Fruit fly (Drosophila melanogaster) ovary, adult (tissue): ENCODE data around the gene CG31664.

ENCODE experiments used
- CG17801 ChIP-seq: fragments of 200-800 bp; optimal IDR thresholded peaks from 2 replicates; lab custom pipeline; 2019; ENCODE audit warnings: missing biosample characterization, mild to moderate bottlenecking, missing genetic modification characterization, moderate library complexity; ENCODE audit not compliant: partially characterized antibody

The CG31664 gene

DNA sequence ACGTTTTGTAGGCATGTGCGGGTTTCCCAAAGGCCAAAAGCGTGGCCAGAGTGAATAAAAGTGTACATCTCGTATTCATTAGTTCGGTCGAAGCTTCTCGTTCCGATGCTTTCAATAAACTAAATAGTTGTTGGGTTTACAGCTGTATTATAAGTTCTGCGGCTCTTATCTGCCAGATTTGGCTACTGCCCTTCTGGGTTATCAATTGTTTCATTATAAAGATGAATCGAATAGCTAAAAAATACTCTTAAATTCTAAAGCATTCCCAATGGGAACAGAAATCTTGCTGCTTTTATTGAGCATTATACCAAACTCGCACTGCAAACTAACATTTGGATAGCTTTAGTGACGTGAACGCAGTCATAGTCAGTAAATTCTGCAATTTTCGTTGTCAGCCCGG is at the start of gene CG31664:
Gene CG31664, minus strand, starts transcription at position 101 of the 400 bp plus-strand sequence.
- no peak for TF ChIP-seq CG17801 (GFP tag; lab: Kevin White, UChicago)

DNA sequence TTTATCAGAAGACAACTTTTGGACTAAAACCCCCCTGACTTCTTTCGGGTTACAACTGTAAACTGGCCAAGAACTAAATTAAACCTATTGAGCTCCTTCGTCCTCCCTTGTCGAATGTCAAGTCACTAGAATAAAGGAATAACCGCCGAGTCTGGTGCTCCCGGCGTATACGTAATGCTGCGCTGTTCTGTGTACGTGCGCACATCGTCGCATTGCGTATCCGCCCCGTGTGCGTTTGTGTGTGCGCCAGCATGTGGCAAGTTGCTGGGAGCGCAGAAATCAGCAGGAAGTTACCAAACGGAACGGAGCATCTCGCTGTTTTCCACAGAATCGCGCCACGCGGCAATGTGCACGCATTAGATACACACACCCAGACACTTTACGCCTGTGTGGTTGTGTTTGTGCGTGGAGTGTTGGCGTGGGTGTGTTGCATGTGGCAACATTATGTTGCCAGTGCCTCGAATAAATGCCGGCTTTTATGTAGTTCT is 47.4 kb upstream of the CG31664 start:
- no peak for TF ChIP-seq CG17801 (GFP tag; lab: Kevin White, UChicago)

DNA sequence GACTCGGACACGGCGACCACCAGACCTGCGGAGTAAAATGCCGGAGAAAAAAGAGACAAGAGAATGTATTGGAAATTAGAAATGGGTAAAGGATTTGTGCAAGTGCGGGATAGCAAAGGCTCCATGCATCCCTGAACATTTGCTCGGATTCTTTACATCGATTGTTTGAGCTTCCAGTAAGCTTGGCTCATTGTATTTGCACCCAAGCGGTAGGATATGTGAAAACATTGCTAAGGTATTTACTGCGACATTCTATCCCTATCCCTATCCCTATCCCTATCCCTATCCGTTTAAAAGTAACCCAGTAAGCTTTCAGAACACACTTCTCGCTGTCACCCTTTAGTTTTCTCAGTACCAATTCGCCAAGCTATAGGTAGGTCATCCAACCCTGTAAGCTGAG is 43.2 kb upstream of the CG31664 start, which contains the start of gene CG7295:
Gene CG7295, plus strand, starts transcription at position 301 of the 400 bp plus-strand sequence.
- no peak for TF ChIP-seq CG17801 (GFP tag; lab: Kevin White, UChicago)

DNA sequence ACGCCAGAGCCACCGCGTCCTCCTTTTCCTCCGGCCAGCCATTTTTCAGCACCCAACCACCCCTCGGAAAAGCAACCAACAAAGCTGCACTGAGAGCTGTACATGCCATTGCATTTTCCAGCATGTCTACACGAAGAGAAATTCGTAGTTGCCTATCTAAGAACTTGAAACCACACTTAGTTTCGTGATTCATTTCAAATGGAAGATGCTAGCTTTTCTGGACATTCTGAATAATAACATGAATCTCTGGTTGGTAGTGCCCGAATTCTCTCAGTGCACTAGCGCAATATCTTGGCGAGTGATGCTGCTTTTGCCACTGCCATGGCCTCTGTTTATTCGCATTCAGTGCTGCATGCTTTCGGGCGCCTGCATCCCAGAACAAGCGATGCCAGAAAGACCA is 35.7 kb upstream of the CG31664 start:
- TF ChIP-seq CG17801 (GFP tag; lab: Kevin White, UChicago): no peak

DNA sequence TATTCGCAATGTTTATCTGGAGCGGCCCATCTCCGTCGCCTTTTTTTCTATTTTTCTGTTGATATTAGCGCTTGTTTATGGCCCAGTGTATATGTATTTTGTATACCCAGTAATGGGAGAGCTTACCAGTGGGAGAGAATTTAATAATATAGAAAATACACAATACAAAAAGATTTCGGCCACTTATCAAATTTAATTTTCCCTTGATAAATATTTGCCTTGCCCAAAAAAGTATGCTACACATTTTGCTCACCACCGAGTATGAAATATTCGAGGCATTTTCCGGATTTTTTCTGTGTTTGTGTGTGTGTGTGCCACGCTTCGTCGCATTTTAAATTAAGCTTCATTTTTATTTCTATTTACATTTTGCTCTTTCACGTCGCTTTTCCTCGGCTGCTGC is 12.7 kb upstream of the CG31664 start:
- no peak for TF ChIP-seq CG17801 (GFP tag; lab: Kevin White, UChicago)

DNA sequence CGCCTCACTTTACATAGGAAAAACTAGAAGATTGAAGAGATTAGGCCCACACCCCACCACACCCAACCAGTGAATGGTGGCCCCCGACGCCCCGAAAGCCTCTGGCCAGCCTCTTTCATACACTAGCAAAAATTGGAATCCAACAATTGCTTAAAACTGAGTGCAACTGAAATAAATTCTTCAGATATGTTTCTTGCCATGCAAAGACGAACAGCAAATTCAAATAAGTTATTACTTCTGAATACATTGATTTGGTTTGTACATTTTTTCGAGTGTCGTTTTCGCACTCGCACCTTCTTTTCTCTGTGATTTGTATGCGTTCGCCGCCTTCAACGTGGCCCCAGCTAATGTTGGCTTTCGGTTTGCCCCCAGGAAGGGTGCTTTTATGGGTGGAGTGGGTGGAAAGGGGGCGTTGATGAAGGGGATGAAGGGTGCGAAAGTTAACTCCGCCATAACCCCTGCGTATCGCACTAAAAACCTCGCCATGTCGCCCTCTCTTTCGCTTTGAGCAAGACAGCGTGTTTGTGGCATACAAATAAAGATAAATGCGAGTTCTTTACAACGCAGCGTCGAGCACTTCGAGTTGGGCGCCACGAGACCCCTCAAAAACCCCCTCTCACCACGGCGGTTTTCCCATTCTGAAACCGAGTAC is 11.5 kb upstream of the CG31664 start:
- no peak for TF ChIP-seq CG17801 (GFP tag; lab: Kevin White, UChicago)

DNA sequence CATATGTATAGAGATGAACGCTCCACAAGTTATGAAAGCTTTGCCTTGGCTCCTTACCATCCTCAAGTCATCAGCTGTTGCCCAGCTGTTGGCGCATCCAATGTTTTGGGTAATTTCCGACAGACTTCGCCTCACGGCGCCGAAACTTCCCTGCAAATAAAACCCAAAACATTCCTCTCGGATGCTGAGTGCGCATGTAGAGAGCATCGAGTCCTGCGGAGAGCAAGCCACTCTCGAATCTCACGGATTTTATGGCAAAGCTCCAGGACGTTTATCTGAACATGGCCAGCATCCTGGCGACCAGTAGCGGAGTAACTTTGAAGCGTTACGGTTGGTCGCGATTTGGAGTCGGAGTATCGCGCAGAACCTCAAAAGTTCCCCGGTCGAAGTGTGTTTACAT is 9.9 kb upstream of the CG31664 start, which contains the start of gene wry:
Gene wry, plus strand, starts transcription at position 301 of the 400 bp plus-strand sequence.
- no peak for TF ChIP-seq CG17801 (GFP tag; lab: Kevin White, UChicago)

DNA sequence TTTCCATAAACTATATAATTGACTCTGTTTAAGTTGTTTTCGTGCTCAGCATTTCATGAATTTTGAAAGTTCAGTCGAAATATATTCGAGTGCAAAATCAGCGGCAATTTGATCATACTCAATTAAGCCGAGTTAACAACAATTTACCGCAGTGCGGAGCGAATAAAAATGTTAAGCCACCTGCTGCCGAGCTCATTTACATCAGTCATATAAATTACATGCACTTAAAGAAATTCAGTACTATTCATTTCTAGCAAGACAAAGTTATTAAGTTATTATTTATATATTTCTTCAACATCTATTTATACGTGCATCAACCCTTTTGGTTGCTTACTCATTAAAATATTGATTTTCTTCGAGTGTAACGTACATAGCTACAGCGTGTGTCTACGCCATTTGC is 6.2 kb upstream of the CG31664 start, which contains the start of gene c-cup:
Gene c-cup, minus strand, starts transcription at position 101 of the 400 bp plus-strand sequence.
- TF ChIP-seq CG17801 (GFP tag; lab: Kevin White, UChicago): no peak

DNA sequence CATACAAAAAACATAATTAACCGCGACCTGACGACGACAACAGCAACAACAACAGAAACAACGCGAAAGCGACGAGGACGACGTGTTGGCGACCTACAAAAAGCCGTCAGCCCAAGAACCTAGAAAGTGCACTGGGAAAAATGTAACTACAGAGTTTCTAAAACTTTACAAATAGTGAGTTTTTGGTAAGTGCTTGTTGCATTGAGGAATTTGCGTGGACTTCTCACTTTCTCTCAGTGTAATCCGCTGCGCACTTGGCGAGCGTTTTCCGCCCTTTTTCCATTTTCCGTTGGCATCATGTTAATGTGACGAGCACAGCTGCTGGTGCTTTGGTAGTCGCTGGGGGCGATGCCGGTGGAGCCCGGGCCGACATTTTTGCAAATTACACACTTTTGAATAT is 2.0 kb upstream of the CG31664 start:
- no peak for TF ChIP-seq CG17801 (GFP tag; lab: Kevin White, UChicago)

DNA sequence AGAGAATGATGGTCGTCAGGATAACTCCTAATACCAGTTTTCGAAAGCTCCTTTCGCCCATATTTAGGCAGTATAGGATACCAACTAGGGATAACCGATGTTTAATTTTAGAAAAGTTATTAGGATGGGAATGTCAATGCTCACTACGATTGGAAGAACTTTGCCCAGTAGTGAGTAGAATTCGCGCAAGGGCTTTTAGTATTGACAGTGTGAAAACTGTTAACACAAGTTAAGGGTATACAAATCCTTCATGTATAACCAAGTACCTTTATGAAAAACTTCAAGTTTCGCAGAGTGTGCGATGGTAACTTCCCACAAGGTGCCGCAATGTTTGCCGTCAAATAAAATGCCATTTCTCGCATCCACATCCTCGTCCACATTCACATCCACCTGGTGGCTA is 3.1 kb downstream of the CG31664 start, which contains the start of gene CG31933:
Gene CG31933, minus strand, starts transcription at position 101 of the 400 bp plus-strand sequence.
- TF ChIP-seq CG17801 (GFP tag; lab: Kevin White, UChicago): no peak

DNA sequence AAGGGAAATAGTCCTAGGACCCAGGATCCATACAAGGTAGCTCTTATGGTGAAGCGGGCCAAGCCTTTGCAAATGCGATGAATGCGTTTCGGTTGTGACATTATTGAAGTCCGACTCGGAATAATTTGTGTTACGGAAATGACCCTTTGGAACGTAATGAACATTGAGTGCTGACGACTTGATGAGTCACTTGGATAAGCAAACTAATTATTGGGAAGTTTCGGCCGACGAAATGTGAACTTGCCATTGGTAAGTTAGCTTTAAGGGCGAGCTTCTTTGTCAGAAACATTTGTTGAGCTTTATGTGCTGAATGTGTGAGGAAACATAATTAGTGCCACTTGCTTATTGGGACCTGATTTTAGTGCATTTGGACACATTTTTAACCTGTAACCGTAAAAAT is 31.5 kb downstream of the CG31664 start, which contains the start of gene Gr22a:
Gene Gr22a, minus strand, starts transcription at position 101 of the 400 bp plus-strand sequence.
- TF ChIP-seq CG17801 (GFP tag; lab: Kevin White, UChicago): no peak

DNA sequence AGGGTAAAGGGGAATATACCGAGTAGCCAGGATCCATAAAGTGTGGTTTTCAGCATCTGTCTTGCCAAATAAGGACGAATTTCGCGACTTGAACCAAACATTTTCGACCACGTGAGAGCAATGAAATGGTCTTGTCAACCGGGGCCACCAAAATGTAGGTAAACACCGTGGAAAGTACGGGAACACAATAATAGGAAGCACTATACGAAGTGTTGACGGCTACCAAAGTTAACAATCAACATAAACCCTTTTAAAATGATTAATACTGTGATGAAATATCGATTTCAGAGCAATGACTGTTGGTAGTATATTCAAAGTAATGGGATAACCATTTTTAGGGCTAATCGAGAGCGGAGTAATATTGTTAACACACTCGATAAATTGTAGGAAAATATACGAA is 33.1 kb downstream of the CG31664 start, which contains the start of gene Gr22b:
Gene Gr22b, minus strand, starts transcription at position 101 of the 400 bp plus-strand sequence.
- no peak for TF ChIP-seq CG17801 (GFP tag; lab: Kevin White, UChicago)

DNA sequence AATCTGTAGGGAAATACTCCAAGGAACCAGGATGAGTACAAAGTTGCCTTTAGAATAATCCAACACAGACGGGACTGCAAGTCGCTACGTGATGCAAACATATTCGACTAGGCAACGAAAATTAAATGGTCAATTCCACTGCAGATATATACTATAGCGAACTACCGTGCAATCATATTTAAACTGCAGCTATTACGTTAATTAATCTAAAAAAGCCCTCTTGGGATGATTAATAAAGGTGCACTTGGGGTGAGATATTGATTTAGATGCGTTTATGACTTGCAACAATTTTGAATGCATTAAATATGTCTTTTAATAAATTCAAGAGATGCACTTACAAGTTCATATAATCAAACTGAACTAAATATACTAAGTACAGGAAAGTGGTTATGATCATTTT is 34.6 kb downstream of the CG31664 start, which contains the start of gene Gr22c:
Gene Gr22c, minus strand, starts transcription at position 101 of the 400 bp plus-strand sequence.
- no peak for TF ChIP-seq CG17801 (GFP tag; lab: Kevin White, UChicago)

DNA sequence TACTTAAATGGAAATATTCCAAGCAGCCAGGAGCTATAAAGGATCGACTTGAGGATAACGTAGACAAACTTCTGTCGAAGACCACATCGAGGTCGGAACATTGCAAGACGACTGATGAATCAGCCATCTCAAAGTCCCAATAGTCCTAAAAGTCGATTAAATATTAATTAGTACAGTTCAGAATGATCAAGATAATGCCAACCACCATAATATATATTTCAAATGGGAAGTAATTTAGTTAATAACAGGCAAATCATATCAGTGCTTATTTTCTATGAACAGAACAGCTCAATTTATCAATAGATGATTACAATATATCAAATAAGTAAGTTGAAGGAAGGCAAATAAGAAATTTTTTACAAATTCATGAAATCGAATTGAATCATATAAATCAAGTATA is 36.0 kb downstream of the CG31664 start, which contains the start of gene Gr22d:
Gene Gr22d, minus strand, starts transcription at position 101 of the 400 bp plus-strand sequence.
- no peak for TF ChIP-seq CG17801 (GFP tag; lab: Kevin White, UChicago)

DNA sequence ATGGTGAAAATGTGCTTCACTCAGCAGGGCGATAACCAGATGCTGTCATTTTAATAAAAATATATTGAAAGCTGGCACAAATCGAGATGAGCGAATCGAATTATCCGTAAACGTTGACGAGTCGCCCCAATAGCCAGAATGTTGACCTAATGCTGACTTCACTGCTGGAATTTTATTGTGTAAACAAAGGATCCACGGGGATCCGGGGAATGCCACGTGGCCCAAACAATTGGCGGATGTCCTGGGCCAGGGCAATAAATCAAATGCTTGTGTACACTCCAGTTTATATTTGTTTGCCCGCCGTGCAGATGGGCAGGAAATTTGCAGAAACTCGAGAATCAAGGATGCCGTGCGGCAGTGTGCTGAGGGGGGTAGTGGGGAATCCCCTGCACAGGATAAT is 38.4 kb downstream of the CG31664 start:
- TF ChIP-seq CG17801 (GFP tag; lab: Kevin White, UChicago): no peak

DNA sequence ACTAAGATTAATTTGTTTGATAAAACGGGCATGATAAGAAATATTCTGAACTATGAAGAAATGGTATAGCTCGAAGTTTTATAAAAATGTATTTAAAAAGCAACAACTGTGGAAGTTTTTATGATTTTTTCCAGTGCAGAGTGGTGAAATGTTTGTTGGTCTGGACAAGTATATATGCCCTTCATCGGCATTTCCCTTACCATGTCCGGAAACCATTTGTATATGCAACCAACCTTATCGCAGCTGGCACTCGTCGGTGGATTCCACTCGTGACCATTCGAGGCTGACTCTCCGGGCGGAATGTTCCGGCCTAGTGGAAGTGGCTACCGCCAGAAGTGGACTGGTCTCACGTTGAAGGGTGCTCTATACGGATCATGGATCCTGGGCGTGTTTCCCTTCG is 42.5 kb downstream of the CG31664 start, which contains the start of gene Gr22e:
Gene Gr22e, plus strand, starts transcription at position 301 of the 400 bp plus-strand sequence.
- TF ChIP-seq CG17801 (GFP tag; lab: Kevin White, UChicago): no peak
